Worm (Caenorhabditis elegans) whole organism, young adult: ENCODE measurements around the gene clec-217.

Source experiments
- B0019.2 ChIP-seq: fragments of 200-800 bp; sonication (Bioruptor generic); conservative IDR thresholded peaks from 2 replicates; pipeline ENCODE4 v1.3.6; 2022; ENCODE audit warnings: missing genetic modification reagents, missing genetic modification characterization, missing compliant biosample characterization
- B0261.1 ChIP-seq: sonication (generic microtip); optimal IDR thresholded peaks from 2 replicates; lab custom pipeline; 2016; ENCODE audit warnings: mild to moderate bottlenecking, missing genetic modification characterization, moderate library complexity, missing compliant biosample characterization
- F10E7.11 ChIP-seq: sonication (generic microtip); optimal IDR thresholded peaks from 2 replicates; lab custom pipeline; 2017; ENCODE audit warnings: mild to moderate bottlenecking, missing genetic modification characterization, moderate library complexity, missing compliant biosample characterization
- F23B12.7 ChIP-seq: sonication (generic microtip); optimal IDR thresholded peaks from 2 replicates; lab custom pipeline; 2017; ENCODE audit warnings: missing genetic modification characterization, mild to moderate bottlenecking, missing compliant biosample characterization, antibody characterized with exemption, moderate library complexity; ENCODE audit not compliant: insufficient read depth
- F39B2.1 ChIP-seq: fragments of 200-800 bp; sonication (Bioruptor generic); IDR thresholded peaks from 2 replicates; pipeline ENCODE4 v1.3.6; 2022; ENCODE audit warnings: missing genetic modification reagents, missing genetic modification characterization, missing compliant biosample characterization
- F52B5.7 ChIP-seq: sonication (generic microtip); optimal IDR thresholded peaks from 2 replicates; lab custom pipeline; 2016; ENCODE audit warnings: mild to moderate bottlenecking, missing genetic modification characterization, missing compliant biosample characterization
- F57A8.1 ChIP-seq: fragments of 200-800 bp; sonication (Bioruptor generic); optimal IDR thresholded peaks from 2 replicates; lab custom pipeline; 2018; ENCODE audit warnings: mild to moderate bottlenecking, missing genetic modification characterization, moderate library complexity, missing compliant biosample characterization
- K11D2.4 ChIP-seq: fragments of 200-800 bp; sonication (Bioruptor generic); IDR thresholded peaks from 2 replicates; pipeline ENCODE4 v1.3.6; 2022; ENCODE audit warnings: missing genetic modification reagents, missing genetic modification characterization, missing compliant biosample characterization
- Y53F4B.3 ChIP-seq: fragments of 200-800 bp; sonication (Bioruptor generic); IDR thresholded peaks from 2 replicates; pipeline ENCODE4 v1.3.6; 2022; ENCODE audit warnings: missing genetic modification reagents, missing genetic modification characterization, missing compliant biosample characterization
- Y79H2A.3 ChIP-seq: fragments of 200-800 bp; sonication (Bioruptor generic); conservative IDR thresholded peaks from 2 replicates; pipeline ENCODE4 v1.3.6; 2022; ENCODE audit warnings: missing genetic modification reagents, missing genetic modification characterization, missing compliant biosample characterization
- akir-1 ChIP-seq: fragments of 200-800 bp; sonication (Bioruptor generic); optimal IDR thresholded peaks from 2 replicates; lab custom pipeline; 2018; ENCODE audit warnings: mild to moderate bottlenecking, missing genetic modification characterization, moderate library complexity, missing compliant biosample characterization
- attf-3 ChIP-seq: fragments of 200-800 bp; sonication (Bioruptor generic); conservative IDR thresholded peaks from 2 replicates; pipeline ENCODE4 v1.3.6; 2022; ENCODE audit warnings: missing genetic modification reagents, missing genetic modification characterization, missing compliant biosample characterization
- attf-5 ChIP-seq: fragments of 200-800 bp; sonication (Bioruptor generic); optimal IDR thresholded peaks from 2 replicates; lab custom pipeline; 2018; ENCODE audit warnings: mild to moderate bottlenecking, missing genetic modification characterization, missing compliant biosample characterization
- attf-6 ChIP-seq: fragments of 200-800 bp; sonication (Bioruptor generic); IDR thresholded peaks from 2 replicates; pipeline ENCODE4 v1.3.6; 2022; ENCODE audit warnings: missing genetic modification reagents, missing genetic modification characterization, missing compliant biosample characterization
- bed-2 ChIP-seq: fragments of 200-800 bp; sonication (Bioruptor generic); IDR thresholded peaks from 2 replicates; pipeline ENCODE4 v1.3.6; 2022; ENCODE audit warnings: missing genetic modification reagents, missing genetic modification characterization, missing compliant biosample characterization
- ccch-3 ChIP-seq: fragments of 200-800 bp; sonication (Bioruptor generic); optimal IDR thresholded peaks from 2 replicates; lab custom pipeline; 2018; ENCODE audit warnings: mild to moderate bottlenecking, missing genetic modification characterization, missing compliant biosample characterization
- cebp-2 ChIP-seq: fragments of 200-800 bp; sonication (Bioruptor generic); IDR thresholded peaks from 2 replicates; pipeline ENCODE4 v1.3.6; 2022; ENCODE audit warnings: missing genetic modification characterization, missing compliant biosample characterization
- ceh-100 ChIP-seq: fragments of 200-800 bp; sonication (Bioruptor generic); IDR thresholded peaks from 2 replicates; pipeline ENCODE4 v1.3.6; 2022; ENCODE audit warnings: missing genetic modification reagents, missing genetic modification characterization, missing compliant biosample characterization
- ceh-27 ChIP-seq: fragments of 200-800 bp; sonication (Bioruptor generic); optimal IDR thresholded peaks from 2 replicates; lab custom pipeline; 2018; ENCODE audit warnings: mild to moderate bottlenecking, missing genetic modification characterization, moderate library complexity, missing compliant biosample characterization
- ceh-58 ChIP-seq: fragments of 200-800 bp; sonication (Bioruptor generic); IDR thresholded peaks from 2 replicates; pipeline ENCODE4 v1.3.6; 2022; ENCODE audit warnings: missing genetic modification characterization, missing compliant biosample characterization
- ceh-79 ChIP-seq: sonication (generic microtip); optimal IDR thresholded peaks from 2 replicates; lab custom pipeline; 2017; ENCODE audit warnings: mild to moderate bottlenecking, missing genetic modification characterization, missing compliant biosample characterization
- dpff-1 ChIP-seq: sonication (generic microtip); optimal IDR thresholded peaks from 2 replicates; lab custom pipeline; 2017; ENCODE audit warnings: mild to moderate bottlenecking, missing genetic modification characterization, missing compliant biosample characterization
- efl-1 ChIP-seq: fragments of 150-350 bp; optimal IDR thresholded peaks from 2 replicates; lab custom pipeline; 2014; ENCODE audit warnings: missing biosample characterization, missing genetic modification reagents, missing genetic modification characterization
- egl-44 ChIP-seq: fragments of 200-800 bp; sonication (Bioruptor generic); IDR thresholded peaks from 2 replicates; pipeline ENCODE4 v1.3.6; 2022; ENCODE audit warnings: missing genetic modification reagents, missing genetic modification characterization, missing compliant biosample characterization
- ets-4 ChIP-seq: fragments of 200-800 bp; sonication (Bioruptor generic); optimal IDR thresholded peaks from 2 replicates; lab custom pipeline; 2018; ENCODE audit warnings: mild to moderate bottlenecking, missing genetic modification characterization, missing compliant biosample characterization
- gei-17 ChIP-seq: fragments of 200-800 bp; sonication (Bioruptor generic); optimal IDR thresholded peaks from 2 replicates; lab custom pipeline; 2018; ENCODE audit warnings: mild to moderate bottlenecking, missing genetic modification characterization, missing compliant biosample characterization
- him-1 ChIP-seq: sonication (generic microtip); optimal IDR thresholded peaks from 2 replicates; lab custom pipeline; 2016; ENCODE audit warnings: missing genotype, missing genetic modification reagents, missing genetic modification characterization, missing compliant biosample characterization
- lin-26 ChIP-seq: fragments of 200-800 bp; sonication (Bioruptor generic); IDR thresholded peaks from 2 replicates; pipeline ENCODE4 v1.3.6; 2022; ENCODE audit warnings: missing genetic modification reagents, missing genetic modification characterization, missing compliant biosample characterization
- lin-54 ChIP-seq: fragments of 200-800 bp; sonication (Bioruptor generic); optimal IDR thresholded peaks from 2 replicates; lab custom pipeline; 2018; ENCODE audit warnings: mild to moderate bottlenecking, missing genetic modification characterization, missing compliant biosample characterization
- mxl-1 ChIP-seq: sonication (generic microtip); optimal IDR thresholded peaks from 2 replicates; lab custom pipeline; 2016; ENCODE audit warnings: missing genetic modification characterization, missing compliant biosample characterization
- nhr-80 ChIP-seq: sonication (generic microtip); optimal IDR thresholded peaks from 2 replicates; lab custom pipeline; 2016; ENCODE audit warnings: missing genetic modification characterization, missing compliant biosample characterization
- nhr-90 ChIP-seq: sonication (generic microtip); optimal IDR thresholded peaks from 2 replicates; lab custom pipeline; 2016; ENCODE audit warnings: missing genotype, mild to moderate bottlenecking, missing genetic modification characterization, missing compliant biosample characterization
- repo-1 ChIP-seq: sonication (generic microtip); optimal IDR thresholded peaks from 2 replicates; lab custom pipeline; 2017; ENCODE audit warnings: mild to moderate bottlenecking, missing genetic modification characterization, missing compliant biosample characterization
- rpc-1 ChIP-seq, 2 experiments: fragments of 150-350 bp in 1 of 2; sonication (generic microtip) in 1 of 2; optimal IDR thresholded peaks; 2 replicates each; lab custom pipeline; 2014 to 2018; ENCODE audit warnings: missing biosample characterization in 1 of 2, missing genetic modification characterization in 1 of 2, missing genetic modification reagents in 1 of 2, missing genotype in 1 of 2
- sdz-38 ChIP-seq: sonication (generic microtip); optimal IDR thresholded peaks from 2 replicates; lab custom pipeline; 2016; ENCODE audit warnings: missing genotype, missing genetic modification characterization, missing compliant biosample characterization
- sea-2 ChIP-seq: fragments of 200-800 bp; sonication (Bioruptor generic); IDR thresholded peaks from 2 replicates; pipeline ENCODE4 v1.3.6; 2022; ENCODE audit warnings: missing genetic modification characterization, missing compliant biosample characterization
- somi-1 ChIP-seq: fragments of 200-800 bp; sonication (Bioruptor generic); optimal IDR thresholded peaks from 2 replicates; lab custom pipeline; 2018; ENCODE audit warnings: mild to moderate bottlenecking, missing genetic modification characterization, missing compliant biosample characterization
- sptf-2 ChIP-seq: fragments of 200-800 bp; sonication (Bioruptor generic); optimal IDR thresholded peaks from 2 replicates; lab custom pipeline; 2018; ENCODE audit warnings: mild to moderate bottlenecking, missing genetic modification characterization, missing compliant biosample characterization
- tbx-9 ChIP-seq: sonication (generic microtip); optimal IDR thresholded peaks from 2 replicates; lab custom pipeline; 2016; ENCODE audit warnings: borderline replicate concordance, missing genetic modification characterization, inconsistent platforms, missing compliant biosample characterization
- unc-130 ChIP-seq: sonication (generic microtip); optimal IDR thresholded peaks from 2 replicates; lab custom pipeline; 2016; ENCODE audit warnings: missing genetic modification reagents, missing genetic modification characterization, missing compliant biosample characterization
- zfh-2 ChIP-seq: fragments of 200-800 bp; sonication (Bioruptor generic); conservative IDR thresholded peaks from 2 replicates; pipeline ENCODE4 v1.3.6; 2022; ENCODE audit warnings: missing genetic modification reagents, missing genetic modification characterization, missing compliant biosample characterization
- ztf-18 ChIP-seq: sonication (generic microtip); optimal IDR thresholded peaks from 2 replicates; lab custom pipeline; 2016; ENCODE audit warnings: missing genotype, mild to moderate bottlenecking, missing genetic modification characterization, missing compliant biosample characterization
- ztf-25 ChIP-seq: fragments of 200-800 bp; sonication (Bioruptor generic); IDR thresholded peaks from 2 replicates; pipeline ENCODE4 v1.3.6; 2022; ENCODE audit warnings: missing genetic modification reagents, missing genetic modification characterization, missing compliant biosample characterization
- ztf-6 ChIP-seq: fragments of 200-800 bp; sonication (Bioruptor generic); IDR thresholded peaks from 2 replicates; pipeline ENCODE4 v1.3.6; 2022; ENCODE audit warnings: missing genetic modification reagents, missing genetic modification characterization, missing compliant biosample characterization

The clec-217 gene

ce11 chrV:7995165-7995564 is 36.5 kb upstream of the clec-217 start:
- no peak for TF ChIP-seq K11D2.4 (GFP tag; lab: Robert Waterston, UW)
- no peak for TF ChIP-seq tbx-9 (tag; lab: Kevin White, UChicago)
- TF ChIP-seq ceh-79 (tag; lab: Kevin White, UChicago): no peak
- TF ChIP-seq repo-1 (tag; lab: Kevin White, UChicago): no peak
- TF ChIP-seq lin-26 (GFP tag; lab: Robert Waterston, UW): no peak
- no peak for TF ChIP-seq F57A8.1 (GFP tag; lab: Kevin White, UChicago)
- no peak for TF ChIP-seq ztf-6 (GFP tag; lab: Robert Waterston, UW)
- no peak for TF ChIP-seq ceh-27
- no peak for TF ChIP-seq F39B2.1 (GFP tag; lab: Robert Waterston, UW)
- TF ChIP-seq sea-2 (GFP tag; lab: Robert Waterston, UW): no peak
- TF ChIP-seq, all 124 proteins: peak for 0

- TF ChIP-seq Y53F4B.3 (GFP tag; lab: Robert Waterston, UW) (no peak), nhr-80 (tag; lab: Kevin White, UChicago) (no peak), B0261.1 (tag; lab: Kevin White, UChicago) (no peak), ztf-6 (GFP tag; lab: Robert Waterston, UW) (no peak), B0019.2 (GFP tag; lab: Robert Waterston, UW) (no peak), mxl-1 (tag; lab: Kevin White, UChicago) (no peak), F52B5.7 (tag; lab: Kevin White, UChicago) (no peak), F10E7.11 (tag; lab: Kevin White, UChicago) (no peak), ceh-58 (GFP tag; lab: Robert Waterston, UW) (no peak), sdz-38 (tag; lab: Kevin White, UChicago) (no peak), ceh-79 (tag; lab: Kevin White, UChicago) (no peak), efl-1 (GFP tag; lab: Kevin White, UChicago) (no peak), unc-130 (GFP tag; lab: Kevin White, UChicago) (no peak), ztf-25 (GFP tag; lab: Robert Waterston, UW) (no peak), Y79H2A.3 (GFP tag; lab: Robert Waterston, UW) (no peak), ets-4 (no peak), egl-44 (GFP tag; lab: Robert Waterston, UW) (no peak), ceh-100 (no peak), cebp-2 (GFP tag; lab: Robert Waterston, UW) (no peak)
Measured at ce11 chrV:7994570-7994969, 35.9 kb upstream of the clec-217 start, which contains the start of gene ceh-76. Gene ceh-76, minus strand, starts transcription at chrV:7994670.

ce11 chrV:7985860-7986259 is 27.2 kb upstream of the clec-217 start, which contains the start of gene Y97E10AL.1:
Gene Y97E10AL.1, plus strand, starts transcription at chrV:7986160.
- TF ChIP-seq him-1 (no peak), egl-44 (GFP tag; lab: Robert Waterston, UW) (no peak), akir-1 (GFP tag; lab: Kevin White, UChicago) (no peak), F23B12.7 (tag; lab: Kevin White, UChicago) (no peak), dpff-1 (no peak), sea-2 (GFP tag; lab: Robert Waterston, UW) (no peak), nhr-90 (tag; lab: Kevin White, UChicago) (no peak), ccch-3 (no peak)

- TF ChIP-seq somi-1 (GFP tag; lab: Kevin White, UChicago): no peak
- no peak for TF ChIP-seq B0019.2 (GFP tag; lab: Robert Waterston, UW)
- TF ChIP-seq lin-54 (GFP tag; lab: Kevin White, UChicago): peak; percentile 1
- no peak for TF ChIP-seq rpc-1 (optimal IDR thresholded peaks at IDR 0.05; lab: Kevin White, UChicago)
- TF ChIP-seq rpc-1 (tag; optimal IDR thresholded peaks at IDR 0.05; lab: Kevin White, UChicago): no peak
- TF ChIP-seq attf-3 (GFP tag; lab: Robert Waterston, UW): no peak
- no peak for TF ChIP-seq gei-17 (GFP tag; lab: Kevin White, UChicago)
- peak; percentile 3 for TF ChIP-seq ztf-18 (tag; lab: Kevin White, UChicago)
- no peak for TF ChIP-seq attf-6
- TF ChIP-seq attf-5: peak; percentile 91
- no peak for TF ChIP-seq bed-2 (GFP tag; lab: Robert Waterston, UW)
- TF ChIP-seq sptf-2 (GFP tag; lab: Kevin White, UChicago): no peak
- TF ChIP-seq zfh-2: no peak
- no peak for TF ChIP-seq ceh-100
Measured at ce11 chrV:7983381-7984052, 24.9 kb upstream of the clec-217 start, which contains the start of the genes natb-1 and abhd-12. Gene natb-1, minus strand, starts transcription at chrV:7983431. Gene abhd-12, plus strand, starts transcription at chrV:7983879.
